Fruit fly (Drosophila melanogaster): Measurements from ENCODE around the gene Ada1-1.

DNA sequence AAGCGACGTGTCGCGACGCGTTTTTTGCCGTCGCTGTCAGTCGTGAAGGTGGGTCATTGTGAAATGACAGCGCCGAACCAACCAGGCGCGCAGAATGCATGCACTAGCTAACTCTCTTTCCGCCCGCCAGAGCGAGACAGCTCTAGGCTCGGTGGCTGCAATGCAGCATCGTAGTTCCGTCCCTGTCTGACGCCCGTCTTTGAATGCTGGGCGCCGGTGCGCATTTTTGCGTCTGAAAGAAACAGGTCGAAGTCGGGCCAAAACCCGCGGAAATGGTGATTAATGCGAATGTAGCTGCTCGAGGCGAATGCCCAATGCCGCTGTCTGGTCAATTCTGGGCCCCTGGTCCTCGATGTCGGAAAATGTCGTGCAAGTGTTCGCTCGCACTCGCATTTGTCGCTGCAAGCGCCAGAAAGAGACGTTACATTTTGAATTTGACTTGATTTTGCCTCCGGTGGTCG, 10.8 kb downstream of the Ada1-1 start:
- TF ChIP-seq EcR (GFP tag; optimal IDR thresholded peaks at IDR 0.05): peak; percentile 60 to 85
- no peak for TF ChIP-seq psq (optimal IDR thresholded peaks at IDR 0.05)
- no peak for TF ChIP-seq usp (GFP tag; optimal IDR thresholded peaks at IDR 0.05)

Data from whole organism.